Worm (Caenorhabditis elegans) whole organism, L1 larva: ENCODE measurements around the gene him-14.

ENCODE experiments used
- C16A3.4 ChIP-seq: fragments of 150-350 bp; optimal IDR thresholded peaks from 2 replicates; lab custom pipeline; 2014; ENCODE audit warnings: missing biosample characterization, missing genetic modification characterization
- Y116A8C.19 ChIP-seq: sonication (generic microtip); optimal IDR thresholded peaks from 2 replicates; lab custom pipeline; 2016; ENCODE audit warnings: missing compliant biosample characterization, missing genetic modification characterization, borderline replicate concordance
- ama-1 ChIP-seq: fragments of 150-350 bp; optimal IDR thresholded peaks from 2 replicates; lab custom pipeline; 2014
- blmp-1 ChIP-seq: fragments of 150-350 bp; optimal IDR thresholded peaks from 2 replicates; lab custom pipeline; 2014; ENCODE audit warnings: missing biosample characterization, missing genetic modification characterization
- ceh-63 ChIP-seq: fragments of 200-800 bp; sonication (Bioruptor generic); optimal IDR thresholded peaks from 2 replicates; lab custom pipeline; 2018; ENCODE audit warnings: mild to moderate bottlenecking, missing genetic modification characterization, missing compliant biosample characterization
- ceh-82 ChIP-seq, 3 experiments: fragments of 150-350 bp in 1 of 3; sonication (generic microtip) in 2 of 3; optimal IDR thresholded peaks; 2 replicates each; lab custom pipeline; 2014 to 2017; ENCODE audit warnings: missing biosample characterization in 3 of 3, missing genetic modification characterization in 3 of 3
- ceh-90 ChIP-seq: sonication (generic microtip); optimal IDR thresholded peaks from 2 replicates; lab custom pipeline; 2016; ENCODE audit warnings: missing genetic modification characterization, missing compliant biosample characterization
- dsc-1 ChIP-seq: sonication (generic microtip); optimal IDR thresholded peaks from 2 replicates; lab custom pipeline; 2016; ENCODE audit warnings: mild to moderate bottlenecking, missing genetic modification characterization, missing compliant biosample characterization
- efl-1 ChIP-seq, 4 experiments: fragments of 150-350 bp; optimal IDR thresholded peaks in 3 of 4; peaks in 1 of 4; 1 replicate in 1 of 4; 2 replicates in 3 of 4; lab custom pipeline; 2014; ENCODE audit warnings: missing biosample characterization in 2 of 4, missing genetic modification characterization in 2 of 4, missing genetic modification reagents in 2 of 4
- egl-13 ChIP-seq: sonication (generic microtip); optimal IDR thresholded peaks from 2 replicates; lab custom pipeline; 2016; ENCODE audit warnings: missing genotype, missing genetic modification reagents, missing genetic modification characterization, missing compliant biosample characterization
- egl-27 ChIP-seq, 2 experiments: fragments of 150-350 bp in 1 of 2; sonication (generic microtip); optimal IDR thresholded peaks; 3 replicates each; lab custom pipeline; 2017 to 2018; ENCODE audit warnings: missing biosample characterization in 2 of 2, missing genetic modification characterization in 2 of 2, missing genetic modification reagents in 2 of 2
- elt-2 ChIP-seq: sonication (generic microtip); optimal IDR thresholded peaks from 2 replicates; lab custom pipeline; 2016; ENCODE audit warnings: missing genetic modification characterization, mild to moderate bottlenecking, inconsistent platforms, missing compliant biosample characterization, missing genetic modification reagents
- elt-3 ChIP-seq, 6 experiments: fragments of 150-350 bp in 1 of 6; sonication (generic microtip); optimal IDR thresholded peaks; 2 replicates each; lab custom pipeline; 2017 to 2018; ENCODE audit warnings: missing biosample characterization in 6 of 6, missing genetic modification characterization in 6 of 6, inconsistent platforms in 1 of 6
- fkh-4 ChIP-seq: sonication (generic microtip); optimal IDR thresholded peaks from 2 replicates; lab custom pipeline; 2016; ENCODE audit warnings: missing compliant biosample characterization, missing genetic modification characterization, borderline replicate concordance
- fos-1 ChIP-seq: fragments of 150-350 bp; optimal IDR thresholded peaks from 2 replicates; lab custom pipeline; 2014; ENCODE audit warnings: missing biosample characterization, missing genetic modification characterization
- grh-1 ChIP-seq: fragments of 200-800 bp; sonication (Bioruptor generic); IDR thresholded peaks from 2 replicates; pipeline ENCODE4 v1.3.6; 2022; ENCODE audit warnings: missing genetic modification reagents, missing genetic modification characterization, missing compliant biosample characterization
- hlh-17 ChIP-seq: fragments of 200-800 bp; sonication (Bioruptor generic); optimal IDR thresholded peaks from 2 replicates; lab custom pipeline; 2018; ENCODE audit warnings: missing genetic modification characterization, mild to moderate bottlenecking, missing compliant biosample characterization, moderate library complexity, borderline replicate concordance
- hpl-2 ChIP-seq: fragments of 150-350 bp; optimal IDR thresholded peaks from 2 replicates; lab custom pipeline; 2014; ENCODE audit warnings: missing biosample characterization, missing genetic modification reagents, missing genetic modification characterization
- isw-1 ChIP-seq: fragments of 200-800 bp; sonication (Bioruptor generic); IDR thresholded peaks from 2 replicates; pipeline ENCODE4 v1.3.6; 2022; ENCODE audit warnings: missing genetic modification characterization, missing compliant biosample characterization
- jun-1 ChIP-seq: fragments of 150-350 bp; optimal IDR thresholded peaks from 2 replicates; lab custom pipeline; 2014; ENCODE audit warnings: missing biosample characterization, missing genetic modification reagents, missing genetic modification characterization
- lin-13 ChIP-seq: fragments of 150-350 bp; optimal IDR thresholded peaks from 2 replicates; lab custom pipeline; 2014; ENCODE audit warnings: missing biosample characterization, missing genetic modification reagents, missing genetic modification characterization
- lin-14 ChIP-seq: fragments of 200-800 bp; sonication (Bioruptor generic); optimal IDR thresholded peaks from 2 replicates; lab custom pipeline; 2018; ENCODE audit warnings: mild to moderate bottlenecking, missing genetic modification characterization, moderate library complexity, missing compliant biosample characterization
- lin-35 ChIP-seq, 2 experiments: fragments of 150-350 bp; optimal IDR thresholded peaks; 2 replicates each; lab custom pipeline; 2014; ENCODE audit warnings: missing biosample characterization in 2 of 2, missing genetic modification characterization in 2 of 2, missing genetic modification reagents in 2 of 2
- lin-39 ChIP-seq: fragments of 150-350 bp; optimal IDR thresholded peaks from 2 replicates; lab custom pipeline; 2014; ENCODE audit warnings: missing biosample characterization, missing genetic modification reagents, missing genetic modification characterization
- lir-3 ChIP-seq: sonication (generic microtip); optimal IDR thresholded peaks from 2 replicates; lab custom pipeline; 2016; ENCODE audit warnings: mild to moderate bottlenecking, missing genetic modification characterization, moderate library complexity, missing compliant biosample characterization; ENCODE audit not compliant: poor library complexity
- lsy-2 ChIP-seq, 2 experiments: fragments of 150-350 bp; optimal IDR thresholded peaks; 2 replicates each; lab custom pipeline; 2014; ENCODE audit warnings: missing biosample characterization in 2 of 2, missing genetic modification characterization in 2 of 2
- mdl-1 ChIP-seq, 2 experiments: fragments of 150-350 bp; optimal IDR thresholded peaks; 2 replicates each; lab custom pipeline; 2014 to 2017; ENCODE audit warnings: missing biosample characterization in 2 of 2, missing genetic modification characterization in 2 of 2, inconsistent platforms in 1 of 2
- nhr-19 ChIP-seq: fragments of 200-800 bp; sonication (Bioruptor generic); conservative IDR thresholded peaks from 2 replicates; pipeline ENCODE4 v1.3.6; 2022; ENCODE audit warnings: missing genetic modification characterization, missing compliant biosample characterization
- nhr-20 ChIP-seq: sonication (generic microtip); optimal IDR thresholded peaks from 2 replicates; lab custom pipeline; 2016; ENCODE audit warnings: mild to moderate bottlenecking, missing genetic modification characterization, missing compliant biosample characterization
- nhr-237 ChIP-seq: fragments of 150-350 bp; optimal IDR thresholded peaks from 2 replicates; lab custom pipeline; 2014; ENCODE audit warnings: missing biosample characterization, missing genetic modification characterization
- nhr-47 ChIP-seq: sonication (generic microtip); optimal IDR thresholded peaks from 2 replicates; lab custom pipeline; 2016; ENCODE audit warnings: mild to moderate bottlenecking, missing genetic modification characterization, moderate library complexity, missing compliant biosample characterization
- nhr-71 ChIP-seq: sonication (generic microtip); optimal IDR thresholded peaks from 2 replicates; lab custom pipeline; 2016; ENCODE audit warnings: mild to moderate bottlenecking, missing genetic modification characterization, moderate library complexity, missing compliant biosample characterization
- nhr-76 ChIP-seq: sonication (generic microtip); optimal IDR thresholded peaks from 2 replicates; lab custom pipeline; 2017; ENCODE audit warnings: missing biosample characterization, missing genetic modification characterization
- nhr-85 ChIP-seq: sonication (generic microtip); peaks from one replicate; lab custom pipeline; 2016; ENCODE audit warnings: missing genetic modification characterization, inconsistent platforms, missing compliant biosample characterization
- nhr-90 ChIP-seq: sonication (generic microtip); optimal IDR thresholded peaks from 2 replicates; lab custom pipeline; 2016; ENCODE audit warnings: mild to moderate bottlenecking, missing genetic modification characterization, missing compliant biosample characterization; ENCODE audit not compliant: poor library complexity
- pag-3 ChIP-seq: sonication (generic microtip); optimal IDR thresholded peaks from 2 replicates; lab custom pipeline; 2017; ENCODE audit warnings: missing genetic modification characterization, mild to moderate bottlenecking, missing compliant biosample characterization, antibody characterized with exemption, borderline replicate concordance; ENCODE audit not compliant: insufficient read depth
- pqm-1 ChIP-seq: sonication (generic microtip); optimal IDR thresholded peaks from 3 replicates; lab custom pipeline; 2017; ENCODE audit warnings: missing biosample characterization, missing genetic modification characterization
- skn-1 ChIP-seq: fragments of 150-350 bp; optimal IDR thresholded peaks from 2 replicates; lab custom pipeline; 2014; ENCODE audit warnings: missing biosample characterization, missing genetic modification characterization
- snu-23 ChIP-seq: sonication (generic microtip); optimal IDR thresholded peaks from 2 replicates; lab custom pipeline; 2016; ENCODE audit warnings: missing genetic modification characterization, missing compliant biosample characterization
- sptf-1 ChIP-seq: fragments of 150-350 bp; optimal IDR thresholded peaks from 2 replicates; lab custom pipeline; 2014; ENCODE audit warnings: missing biosample characterization, missing genetic modification characterization
- sup-37 ChIP-seq: fragments of 200-800 bp; sonication (Bioruptor generic); optimal IDR thresholded peaks from 2 replicates; lab custom pipeline; 2018; ENCODE audit warnings: mild to moderate bottlenecking, missing genetic modification characterization, missing compliant biosample characterization
- swsn-7 ChIP-seq: sonication (generic microtip); optimal IDR thresholded peaks from 2 replicates; lab custom pipeline; 2016; ENCODE audit warnings: missing genetic modification characterization, missing compliant biosample characterization
- unc-62 ChIP-seq: fragments of 150-350 bp; optimal IDR thresholded peaks from 2 replicates; lab custom pipeline; 2014; ENCODE audit warnings: missing biosample characterization, missing genetic modification reagents, missing genetic modification characterization
- unc-86 ChIP-seq: sonication (generic microtip); optimal IDR thresholded peaks from 2 replicates; lab custom pipeline; 2016; ENCODE audit warnings: missing genetic modification characterization, missing compliant biosample characterization
- unc-98 ChIP-seq: fragments of 200-800 bp; sonication (Bioruptor generic); IDR thresholded peaks from 2 replicates; pipeline ENCODE4 v1.3.6; 2022; ENCODE audit warnings: missing genetic modification characterization, missing compliant biosample characterization
- xbp-1 ChIP-seq: sonication (generic microtip); optimal IDR thresholded peaks from 2 replicates; lab custom pipeline; 2016; ENCODE audit warnings: missing genetic modification characterization, missing compliant biosample characterization
- zip-4 ChIP-seq: fragments of 200-800 bp; sonication (Bioruptor generic); optimal IDR thresholded peaks from 2 replicates; lab custom pipeline; 2018; ENCODE audit warnings: mild to moderate bottlenecking, missing genetic modification characterization, moderate library complexity, missing compliant biosample characterization
- ztf-11 ChIP-seq, 2 experiments: sonication (generic microtip); optimal IDR thresholded peaks; 2 replicates each; lab custom pipeline; 2016 to 2017; ENCODE audit warnings: missing genetic modification characterization in 2 of 2, missing biosample characterization in 1 of 2, missing compliant biosample characterization in 1 of 2
- ztf-4 ChIP-seq: fragments of 150-350 bp; optimal IDR thresholded peaks from 2 replicates; lab custom pipeline; 2014; ENCODE audit warnings: missing biosample characterization, missing genetic modification characterization

him-14 gene

DNA sequence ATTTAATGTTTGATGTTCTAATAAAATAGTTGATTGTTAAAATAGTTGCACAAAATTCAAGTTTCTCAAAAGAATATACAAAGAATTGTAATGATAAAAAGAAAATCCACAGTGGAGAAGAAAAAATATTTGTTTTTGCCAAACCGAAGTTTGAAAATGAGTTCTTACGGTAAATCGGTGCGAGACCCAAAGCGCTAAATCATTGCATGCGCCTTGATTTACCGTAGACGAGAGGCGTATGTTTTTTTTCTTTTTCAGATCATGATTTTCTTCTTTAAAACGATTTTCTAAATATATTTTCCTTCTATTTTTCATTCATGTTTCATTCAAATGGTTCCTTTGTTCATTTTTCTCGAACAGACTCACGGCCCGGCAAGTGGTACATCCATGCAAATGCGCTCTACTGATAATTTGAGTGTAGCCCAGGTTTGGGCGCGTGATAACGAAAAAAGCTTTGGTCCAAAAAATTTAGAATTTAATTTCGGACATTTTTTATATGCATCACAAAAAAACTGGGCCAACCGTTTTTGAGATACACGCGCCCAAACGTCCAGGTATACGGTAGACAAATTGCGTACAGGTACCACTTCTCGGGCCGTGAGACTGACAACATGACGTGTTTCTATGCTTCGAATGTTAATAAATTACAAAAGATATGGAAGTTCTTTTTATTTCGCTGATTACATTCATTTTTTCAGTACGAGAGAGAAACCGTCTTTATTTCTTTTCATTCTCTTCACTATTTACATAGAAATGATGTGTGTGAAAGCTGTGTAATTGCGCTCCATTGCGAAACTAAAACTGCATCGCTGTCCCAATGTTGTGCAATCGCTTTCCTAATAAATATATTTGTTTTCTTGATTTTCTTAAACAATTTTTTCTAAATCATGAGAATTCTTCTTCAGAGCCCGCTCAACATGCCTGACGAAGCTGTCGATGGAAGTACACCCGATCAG is 44.6 kb downstream of the him-14 start, which contains the start of gene znf-598 (continued):
- TF ChIP-seq nhr-237 (tag; lab: Kevin White, UChicago) (no peak), lin-39 (tag; lab: Kevin White, UChicago) (no peak), nhr-20 (peak; percentile 43), nhr-90 (tag; lab: Kevin White, UChicago) (no peak), lin-13 (GFP tag; lab: Kevin White, UChicago) (no peak), ceh-63 (no peak), pag-3 (tag; lab: Kevin White, UChicago) (no peak), lsy-2 (tag; optimal IDR thresholded peaks at IDR 0.05; lab: Kevin White, UChicago) (peak; percentile 25 to 80), nhr-85 (tag; lab: Kevin White, UChicago) (peak; percentile 70), lir-3 (tag; lab: Kevin White, UChicago) (no peak), unc-98 (GFP tag; lab: Robert Waterston, UW) (no peak), egl-27 (tag; optimal IDR thresholded peaks at IDR 0.05; lab: Kevin White, UChicago) (no peak), dsc-1 (no peak), ama-1 (no peak), xbp-1 (peak; percentile 17), nhr-47 (tag; lab: Kevin White, UChicago) (peak; percentile 10), lin-35 (GFP tag; optimal IDR thresholded peaks at IDR 0.05; lab: Kevin White, UChicago) (peak; percentile 30 to 64), efl-1 (optimal IDR thresholded peaks at IDR 0.05; lab: Kevin White, UChicago) (peak; percentile 37 to 43), efl-1 (GFP tag; optimal IDR thresholded peaks at IDR 0.05 in 1 of 2; lab: Kevin White, UChicago) (peak; percentile 28 to 78), ztf-11 (tag; optimal IDR thresholded peaks at IDR 0.05; lab: Kevin White, UChicago) (no peak), nhr-71 (tag; lab: Kevin White, UChicago) (peak; percentile 34), sptf-1 (tag; lab: Kevin White, UChicago) (no peak), C16A3.4 (tag; lab: Kevin White, UChicago) (peak; percentile 21), snu-23 (GFP tag; lab: Kevin White, UChicago) (peak; percentile 38), grh-1 (GFP tag; lab: Robert Waterston, UW) (no peak), fos-1 (tag; lab: Kevin White, UChicago) (no peak), elt-3 (tag; optimal IDR thresholded peaks at IDR 0.05; lab: Kevin White, UChicago) (no peak), lin-14 (GFP tag; lab: Kevin White, UChicago) (peak; percentile 51), ztf-4 (no peak), unc-62 (GFP tag; lab: Kevin White, UChicago) (no peak), Y116A8C.19 (tag; lab: Kevin White, UChicago) (no peak), swsn-7 (tag; lab: Kevin White, UChicago) (no peak), unc-86 (tag; lab: Kevin White, UChicago) (no peak), hlh-17 (GFP tag; lab: Kevin White, UChicago) (no peak), blmp-1 (tag; lab: Kevin White, UChicago) (peak; percentile 52), skn-1 (tag; lab: Kevin White, UChicago) (peak; percentile 15), sup-37 (no peak), nhr-76 (tag; lab: Kevin White, UChicago) (no peak), nhr-19 (GFP tag; lab: Robert Waterston, UW) (no peak), ceh-90 (tag; lab: Kevin White, UChicago) (no peak), zip-4 (GFP tag; lab: Kevin White, UChicago) (no peak), pqm-1 (tag; lab: Kevin White, UChicago) (no peak), mdl-1 (tag; optimal IDR thresholded peaks at IDR 0.05; lab: Kevin White, UChicago) (no peak), jun-1 (tag; lab: Kevin White, UChicago) (no peak), fkh-4 (no peak), hpl-2 (GFP tag; lab: Kevin White, UChicago) (no peak), isw-1 (GFP tag; lab: Robert Waterston, UW) (peak; percentile 2; the same call in 1 of the 2 replicates), elt-2 (tag; lab: Kevin White, UChicago) (peak; percentile 10), ceh-82 (tag; optimal IDR thresholded peaks at IDR 0.05; lab: Kevin White, UChicago) (peak in 1 of 3 experiments; percentile 13), egl-13 (tag; lab: Kevin White, UChicago) (no peak)
